Fruit fly (Drosophila melanogaster) Kc167 (cell line): Measurements from ENCODE around the gene sle.

Source experiments
- Myc ChIP-seq: fragments of >200 bp; optimal IDR thresholded peaks from 2 replicates; lab custom pipeline; 2017; ENCODE audit warnings: missing external identifiers
- Sin3A ChIP-seq: fragments of >200 bp; optimal IDR thresholded peaks from 2 replicates; lab custom pipeline; 2018; ENCODE audit warnings: missing external identifiers
- h ChIP-seq: fragments of >200 bp; optimal IDR thresholded peaks from 3 replicates; lab custom pipeline; 2018; ENCODE audit warnings: missing external identifiers
- insv ChIP-seq: fragments of >200 bp; optimal IDR thresholded peaks from 3 replicates; lab custom pipeline; 2018; ENCODE audit warnings: missing external identifiers
- psq ChIP-seq: fragments of >200 bp; optimal IDR thresholded peaks from 2 replicates; lab custom pipeline; 2017; ENCODE audit warnings: missing external identifiers
- ttk ChIP-seq: sonication (Bioruptor generic); optimal IDR thresholded peaks from 2 replicates; lab custom pipeline; 2017; ENCODE audit warnings: missing external identifiers

The sle gene

DNA sequence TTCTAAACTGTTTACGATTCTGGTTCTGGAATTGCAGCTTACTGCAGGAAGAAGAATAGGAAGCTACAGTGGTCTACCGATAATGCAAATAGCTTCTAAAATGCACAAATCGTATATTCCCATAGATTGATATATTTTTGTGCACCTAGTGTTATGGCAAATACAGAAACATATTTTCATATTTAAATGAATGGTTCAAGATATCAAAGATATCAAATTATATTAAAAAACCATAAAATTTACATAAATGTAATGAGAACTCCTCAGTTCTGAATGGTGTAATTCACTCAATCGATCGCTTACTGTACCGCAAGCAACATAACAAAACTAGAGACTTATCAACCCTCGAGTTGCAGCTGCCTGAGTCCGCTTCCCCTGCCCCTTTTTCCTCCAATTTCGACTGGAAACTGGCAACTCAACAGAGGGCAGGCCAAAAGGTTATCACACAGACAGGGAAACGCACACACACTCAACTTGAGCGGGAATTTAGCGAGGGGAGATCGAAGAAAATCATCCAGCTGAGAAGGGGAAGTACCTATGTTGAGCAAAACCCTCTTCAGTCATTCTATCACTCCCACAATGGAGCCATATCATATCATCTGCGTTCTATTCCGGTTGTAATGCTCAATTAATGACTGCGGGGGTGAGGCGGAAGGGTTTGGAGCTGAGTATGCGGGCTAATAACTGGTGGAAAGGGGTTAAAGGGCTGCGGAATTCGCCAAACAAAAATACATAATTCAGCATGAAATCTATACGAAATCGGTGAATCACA is 21.2 kb downstream of the sle start:
- TF ChIP-seq Myc (no peak), Sin3A (no peak), psq (no peak)

DNA sequence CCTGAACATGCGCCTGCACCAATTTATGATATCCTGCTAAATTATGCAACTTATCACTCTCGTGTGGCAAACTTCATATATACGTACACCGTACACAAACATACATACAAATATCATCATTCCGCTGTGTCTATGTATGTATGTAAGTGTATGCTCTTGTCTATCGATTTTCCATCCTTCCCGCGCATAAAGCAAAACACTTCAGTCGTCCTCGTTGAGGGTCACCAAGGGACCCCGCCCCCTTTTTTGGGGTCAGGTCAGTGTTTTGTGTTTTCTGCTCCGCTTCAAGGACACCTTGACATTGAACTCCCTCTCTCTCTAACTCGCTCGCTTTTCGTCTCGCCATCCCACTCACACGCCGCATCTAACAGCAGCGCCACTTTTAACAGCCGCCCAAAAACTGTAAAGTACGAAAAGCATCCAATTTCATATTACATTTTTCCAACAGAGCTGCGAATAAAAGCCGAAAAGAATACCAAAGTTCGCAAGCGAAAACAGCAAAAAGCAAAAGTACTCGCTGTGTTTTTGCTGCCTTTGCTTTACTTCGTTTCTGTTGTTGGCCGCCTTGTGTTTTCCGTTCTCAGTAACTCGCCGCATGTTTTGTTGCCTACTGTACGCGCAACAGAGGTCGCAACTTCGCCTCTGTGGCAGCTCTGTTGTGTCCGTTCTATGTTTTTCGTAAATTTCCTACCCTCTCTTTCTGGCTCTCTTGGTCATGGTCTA is 23.1 kb downstream of the sle start:
- TF ChIP-seq Myc (no peak), Sin3A (no peak), insv (lab: Kevin White, UChicago) (no peak), h (lab: Kevin White, UChicago) (no peak), ttk (lab: Kevin White, UChicago) (no peak), psq (no peak)

DNA sequence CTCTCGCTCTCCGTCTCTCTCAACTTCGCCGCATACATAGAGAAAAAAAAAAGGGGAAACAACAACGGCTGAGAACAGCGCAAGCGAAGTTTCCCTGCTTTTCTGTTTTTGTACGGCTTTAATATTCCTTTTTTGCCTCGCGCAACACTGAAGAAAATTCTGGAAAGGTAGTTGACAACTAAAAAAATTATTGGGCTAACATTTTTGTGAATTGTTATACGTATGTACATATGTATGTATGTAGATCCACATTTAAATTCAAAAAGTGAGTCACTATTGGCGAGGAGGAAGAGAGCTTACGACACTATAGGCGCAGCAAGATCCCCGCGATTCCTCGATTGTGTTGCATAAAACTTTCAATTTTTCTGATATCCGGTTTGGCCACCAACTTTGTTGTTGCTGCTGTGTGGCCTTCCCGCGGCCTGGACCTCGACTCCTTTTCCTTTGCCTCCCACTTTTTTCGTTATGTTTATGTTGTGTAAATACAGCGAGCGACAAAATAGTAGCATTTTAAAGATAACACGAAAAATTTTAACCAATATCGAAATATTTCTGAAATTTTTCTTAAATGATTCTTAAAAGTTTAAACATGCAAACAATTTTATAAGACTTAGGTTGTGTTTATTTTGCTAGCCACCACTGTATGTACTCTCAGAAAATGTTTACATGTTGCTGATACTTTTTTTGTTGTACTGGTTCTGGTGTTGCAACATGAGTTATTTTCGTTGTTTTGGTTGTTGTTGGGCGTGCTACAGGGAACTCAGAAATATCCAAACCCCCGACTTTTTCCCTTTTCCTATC is 23.8 kb downstream of the sle start:
- TF ChIP-seq Sin3A (no peak), ttk (lab: Kevin White, UChicago) (no peak), insv (lab: Kevin White, UChicago) (no peak), Myc (no peak), psq (no peak), h (lab: Kevin White, UChicago) (no peak)

DNA sequence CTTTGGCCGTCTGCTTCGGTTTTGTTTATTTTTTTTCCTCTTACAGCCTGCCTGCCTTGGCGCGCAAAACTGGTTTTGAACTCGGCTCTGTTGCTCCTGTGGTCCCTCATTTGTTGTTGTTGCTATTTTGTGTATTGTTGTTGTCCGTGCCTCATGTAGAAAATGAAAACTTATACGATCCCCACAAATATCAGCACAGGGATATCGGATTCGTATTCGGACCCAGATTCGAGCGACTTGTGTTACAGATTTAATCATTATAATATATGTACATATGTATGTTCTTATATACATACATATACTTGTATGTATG is 24.4 kb downstream of the sle start:
- TF ChIP-seq ttk (lab: Kevin White, UChicago) (no peak), insv (lab: Kevin White, UChicago) (no peak), h (lab: Kevin White, UChicago) (no peak), psq (no peak), Myc (no peak), Sin3A (no peak)

DNA sequence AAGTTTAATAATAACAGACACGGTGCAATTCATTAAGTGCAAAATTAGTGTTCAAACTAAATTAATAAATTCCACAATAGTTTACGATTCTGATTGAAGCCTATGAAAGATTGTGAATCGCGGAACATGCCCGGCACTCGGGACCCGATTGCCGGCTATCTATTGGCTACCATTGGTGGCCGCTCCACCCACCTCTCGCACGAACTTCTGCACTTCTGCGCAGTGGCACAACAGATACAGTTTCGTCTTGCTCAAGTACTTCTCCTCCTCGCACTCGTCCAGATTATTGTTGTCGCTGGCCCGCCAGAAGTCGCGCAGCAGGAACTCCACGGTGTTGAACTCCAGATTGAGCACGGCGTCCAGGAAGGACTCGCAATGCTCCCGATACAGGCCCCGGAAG is 31.4 kb downstream of the sle start:
- no peak for TF ChIP-seq insv (lab: Kevin White, UChicago)
- TF ChIP-seq Sin3A: no peak
- no peak for TF ChIP-seq psq
- no peak for TF ChIP-seq h (lab: Kevin White, UChicago)

DNA sequence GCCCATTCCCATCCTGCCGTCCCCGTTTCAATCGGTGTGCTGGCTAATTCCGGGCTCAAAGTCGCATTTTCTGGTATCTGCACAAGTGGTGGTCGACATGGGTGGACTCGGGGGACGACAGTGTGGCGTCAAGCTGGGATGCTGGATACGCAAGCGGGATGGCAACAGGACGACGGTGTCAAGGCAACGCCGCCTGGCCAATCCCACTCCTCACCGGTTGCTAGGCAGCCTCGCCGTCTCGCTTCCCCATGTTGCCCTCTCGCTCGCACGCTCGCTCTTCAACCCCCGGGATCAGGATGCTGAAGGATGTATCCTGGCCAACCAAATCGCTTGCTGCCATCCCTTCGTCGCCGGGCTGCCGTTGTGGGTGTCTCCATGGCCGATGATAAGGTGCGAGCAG is 35.3 kb downstream of the sle start:
- TF ChIP-seq psq (no peak), h (lab: Kevin White, UChicago) (no peak), Sin3A (no peak), insv (lab: Kevin White, UChicago) (no peak), ttk (lab: Kevin White, UChicago) (no peak), Myc (no peak)

DNA sequence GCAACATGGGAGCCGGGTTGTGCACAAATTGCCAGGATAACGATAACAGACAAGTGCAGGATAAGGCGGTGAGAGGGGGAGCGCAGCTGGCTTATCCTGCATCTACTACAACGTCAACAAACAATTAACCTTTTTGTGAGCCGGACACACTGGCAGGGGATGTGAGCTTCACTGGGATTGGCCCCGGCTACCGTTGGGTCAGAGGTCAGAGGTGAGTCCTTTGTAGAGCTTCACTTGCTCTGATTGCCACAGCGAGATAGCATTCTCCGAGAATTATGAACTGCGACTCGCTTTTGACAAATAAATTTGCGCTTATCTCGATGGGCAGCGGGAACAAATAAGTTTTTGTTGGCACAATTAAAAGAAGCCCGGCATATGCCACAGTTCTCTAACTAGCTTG is 36.9 kb downstream of the sle start:
- TF ChIP-seq h (lab: Kevin White, UChicago) (no peak), insv (lab: Kevin White, UChicago) (no peak), Myc (no peak), Sin3A (no peak), ttk (lab: Kevin White, UChicago) (no peak), psq (no peak)

DNA sequence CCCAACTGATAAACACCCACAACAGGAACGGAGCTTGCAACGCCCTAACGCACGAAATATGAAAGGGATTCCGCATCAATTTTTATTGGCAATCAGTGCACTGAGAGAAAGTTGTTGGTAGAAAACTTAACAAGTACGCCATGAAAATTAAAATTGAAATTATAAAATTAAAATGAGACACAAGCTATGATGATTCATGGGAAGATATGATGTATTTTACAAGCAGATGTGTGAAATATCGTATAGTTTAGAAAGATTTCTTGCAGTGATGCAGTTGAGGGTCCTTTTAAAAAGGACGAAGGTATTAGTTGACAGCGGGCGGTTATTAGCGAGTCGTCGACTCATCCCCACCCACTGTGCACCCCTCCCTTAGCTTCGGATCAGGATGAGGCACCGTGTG is 37.6 kb downstream of the sle start:
- TF ChIP-seq psq (no peak), ttk (lab: Kevin White, UChicago) (no peak), insv (lab: Kevin White, UChicago) (no peak), h (lab: Kevin White, UChicago) (no peak), Myc (no peak), Sin3A (no peak)

DNA sequence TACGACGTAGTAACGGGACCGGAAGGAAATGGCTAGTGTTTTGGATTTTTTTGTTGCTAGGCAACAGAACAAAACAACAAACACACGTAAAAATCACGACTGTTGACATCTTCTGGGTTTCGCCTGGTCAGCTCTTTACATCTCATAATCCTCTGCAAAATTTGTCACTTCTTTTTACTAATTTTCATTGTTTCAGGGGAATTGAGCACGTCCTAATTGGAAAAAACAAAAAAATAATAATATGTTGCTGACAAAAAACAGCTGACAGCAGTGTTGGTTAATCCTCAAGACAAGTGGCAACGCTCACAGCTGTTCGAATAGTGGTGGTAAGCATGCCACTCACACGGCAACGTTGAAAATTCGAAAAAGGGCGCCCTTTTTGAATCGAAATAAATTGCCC is 44.9 kb downstream of the sle start, which contains the start of gene Rfx:
TSS of gene Rfx (minus strand) at position 220 of the 400 bp plus-strand sequence.
- TF ChIP-seq psq (no peak), insv (lab: Kevin White, UChicago) (no peak), h (lab: Kevin White, UChicago) (no peak), Sin3A (no peak), Myc (no peak), ttk (lab: Kevin White, UChicago) (no peak)

DNA sequence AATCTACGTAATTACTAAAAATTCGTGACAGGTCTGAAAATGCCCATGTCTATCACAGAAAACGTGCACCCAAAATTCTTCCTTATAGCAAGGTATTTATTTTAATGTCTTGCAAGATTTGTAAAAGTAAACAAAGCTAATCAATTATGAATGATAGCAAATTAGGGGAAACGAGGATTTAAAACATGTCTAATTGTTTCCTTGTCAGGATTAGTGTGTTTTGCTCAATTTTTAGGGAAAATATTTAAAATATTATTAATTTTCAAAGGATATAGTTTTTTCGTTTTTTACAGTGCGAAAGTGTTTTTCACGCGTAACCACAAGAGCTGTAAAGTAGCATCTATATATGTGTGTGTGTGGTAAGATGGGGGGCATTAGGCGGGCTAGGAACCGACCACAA is 46.1 kb downstream of the sle start:
- TF ChIP-seq ttk (lab: Kevin White, UChicago) (no peak), insv (lab: Kevin White, UChicago) (no peak), Sin3A (no peak), psq (no peak), Myc (no peak)

DNA sequence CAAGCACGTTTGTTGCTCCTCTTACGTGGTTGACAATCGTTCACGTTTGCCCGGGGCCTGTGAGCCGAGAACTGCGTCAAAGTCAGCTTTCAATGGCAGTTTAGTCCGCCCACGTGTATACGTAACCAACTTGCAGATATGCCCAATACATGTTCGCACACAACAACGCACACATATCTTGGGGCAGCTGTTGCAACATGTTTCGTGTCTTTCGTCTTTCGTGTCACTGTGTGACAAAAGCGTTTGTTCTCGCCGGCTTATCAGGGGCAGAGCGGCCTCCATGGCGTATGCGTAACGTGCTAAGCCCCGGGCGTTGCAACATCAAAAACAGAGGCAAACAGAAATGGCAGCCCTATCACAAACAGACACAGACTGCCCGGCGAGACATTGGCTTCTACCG is 46.5 kb downstream of the sle start:
- TF ChIP-seq Myc (no peak), h (lab: Kevin White, UChicago) (no peak), psq (no peak), Sin3A (no peak), ttk (lab: Kevin White, UChicago) (no peak), insv (lab: Kevin White, UChicago) (no peak)

DNA sequence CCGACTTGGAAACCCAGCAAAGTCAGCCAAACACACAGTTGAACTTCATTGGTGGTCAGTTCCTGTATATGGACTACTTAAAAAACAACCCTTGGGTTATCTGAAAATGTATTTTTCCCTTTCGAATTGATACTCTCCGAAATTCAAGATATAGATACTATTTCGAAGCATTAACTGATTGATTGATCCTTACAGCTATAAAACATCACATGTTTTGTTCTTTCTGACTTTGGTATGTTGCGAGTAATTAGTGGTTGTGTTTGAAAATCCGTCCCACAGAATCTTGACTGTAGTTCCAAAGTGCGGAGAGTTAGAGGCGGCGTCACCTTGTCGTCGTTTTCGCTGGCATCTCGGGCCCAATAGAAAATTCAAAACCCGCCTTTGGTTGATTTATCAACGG is 47.1 kb downstream of the sle start:
- TF ChIP-seq ttk (lab: Kevin White, UChicago) (no peak), psq (no peak)
